Fruit fly (Drosophila melanogaster) S2 (cell line): ENCODE data around the gene CG33631.

ENCODE experiments used
- CG8478 ChIP-seq: fragments of >200 bp; optimal IDR thresholded peaks from 2 replicates; lab custom pipeline; 2018
- CTCF ChIP-seq, 2 experiments: fragments of >200 bp; optimal IDR thresholded peaks; 2 replicates each; lab custom pipeline; 2018

dm6 chr3R:10053559-10053958 lies 10.2 kb upstream of the CG33631 start:
- TF ChIP-seq CTCF (optimal IDR thresholded peaks at IDR 0.05; lab: Kevin White, UChicago) (no peak), CG8478 (lab: Kevin White, UChicago) (no peak)
